Worm (Caenorhabditis elegans): ENCODE measurements around the gene mup-2.
A peak's percentile ranks its signal among the peaks of the same experiment; 100 is the strongest.

The mup-2 gene

ce11 chrX:6371192-6372116, 38.6 kb downstream of the mup-2 start (continued):
- TF ChIP-seq chd-7 (tag; optimal IDR thresholded peaks at IDR 0.05) (no peak), ama-1 (optimal IDR thresholded peaks at IDR 0.05) (no peak), ama-1 (GFP tag; optimal IDR thresholded peaks at IDR 0.05) (peak in 1 of 2 experiments; percentile 78), fkh-3 (tag; optimal IDR thresholded peaks at IDR 0.05) (peak; percentile 36), akir-1 (GFP tag; optimal IDR thresholded peaks at IDR 0.05) (peak; percentile 9), cebp-1 (GFP tag; IDR thresholded peaks at IDR 0.05) (no peak), cebp-1 (tag; optimal IDR thresholded peaks at IDR 0.05) (no peak), snpc-1.1 (tag; optimal IDR thresholded peaks at IDR 0.05; ENCODE audit: insufficient read depth) (peak; percentile 5), B0035.1 (tag; optimal IDR thresholded peaks at IDR 0.05) (peak; percentile 62), atf-7 (tag; optimal IDR thresholded peaks at IDR 0.05) (peak; percentile 10), ceh-40 (GFP tag; IDR thresholded peaks at IDR 0.05) (peak; percentile 72; the same call in 1 of the 2 replicates), tbx-9 (tag; optimal IDR thresholded peaks at IDR 0.05; ENCODE audit: borderline replicate concordance) (peak; percentile 13), ceh-27 (GFP tag; optimal IDR thresholded peaks at IDR 0.05) (peak; percentile 47), ztf-6 (GFP tag; IDR thresholded peaks at IDR 0.05) (no peak), egl-44 (GFP tag; IDR thresholded peaks at IDR 0.05) (peak; percentile 78; the same call in 1 of the 2 replicates), F52B5.7 (tag; optimal IDR thresholded peaks at IDR 0.05) (no peak), T26A5.8 (tag; optimal IDR thresholded peaks at IDR 0.05) (peak; percentile 66), Y79H2A.3 (GFP tag; conservative IDR thresholded peaks at IDR 0.05) (no peak), snpc-1.3 (tag; optimal IDR thresholded peaks at IDR 0.05; ENCODE audit: insufficient read depth) (peak; percentile 85), mxl-1 (tag; optimal IDR thresholded peaks at IDR 0.05) (peak; percentile 56), ceh-58 (GFP tag; IDR thresholded peaks at IDR 0.05) (0 out of 2 replicates have a peak, but pooled peaks have one; percentile 84), attf-3 (GFP tag; conservative IDR thresholded peaks at IDR 0.05) (no peak), ceh-79 (tag; optimal IDR thresholded peaks at IDR 0.05) (peak; percentile 63), ztf-3 (GFP tag; optimal IDR thresholded peaks at IDR 0.05) (peak; percentile 32), snpc-4 (GFP tag; optimal IDR thresholded peaks at IDR 0.05) (peak; percentile 48), snpc-4 (tag; optimal IDR thresholded peaks at IDR 0.05) (peak in 3 of 4 experiments; percentile 7 to 71 (median 49)), rec-8 (tag; optimal IDR thresholded peaks at IDR 0.05) (peak; percentile 40 to 76), cebp-2 (GFP tag; IDR thresholded peaks at IDR 0.05) (no peak), ccch-3 (GFP tag; optimal IDR thresholded peaks at IDR 0.05) (no peak), K12H6.12 (tag; optimal IDR thresholded peaks at IDR 0.05) (peak; percentile 47), pha-4 (tag; optimal IDR thresholded peaks at IDR 0.05) (no peak), K11D2.4 (GFP tag; IDR thresholded peaks at IDR 0.05) (0 out of 2 replicates have a peak, but pooled peaks have one; percentile 26), nhr-179 (tag; optimal IDR thresholded peaks at IDR 0.05) (peak; percentile 58), rcor-1 (GFP tag; IDR thresholded peaks at IDR 0.05) (peak; percentile 53), gei-17 (GFP tag; optimal IDR thresholded peaks at IDR 0.05) (peak; percentile 28), ceh-100 (GFP tag; IDR thresholded peaks at IDR 0.05) (peak; percentile 21; the same call in 1 of the 2 replicates), die-1 (tag; optimal IDR thresholded peaks at IDR 0.05) (peak; percentile 80), B0019.2 (GFP tag; conservative IDR thresholded peaks at IDR 0.05) (no peak), B0261.1 (tag; optimal IDR thresholded peaks at IDR 0.05) (peak; percentile 97), lir-1 (GFP tag; conservative IDR thresholded peaks at IDR 0.05) (peak; percentile 35), nfyb-1 (GFP tag; IDR thresholded peaks at IDR 0.05) (peak; percentile 88), ztf-26 (tag; optimal IDR thresholded peaks at IDR 0.05) (peak; percentile 57), rpc-1 (optimal IDR thresholded peaks at IDR 0.05) (peak; percentile 89), rpc-1 (tag; optimal IDR thresholded peaks at IDR 0.05) (peak; percentile 95), ekl-4 (GFP tag; IDR thresholded peaks at IDR 0.05) (0 out of 2 replicates have a peak, but pooled peaks have one; percentile 27), athp-1 (tag; optimal IDR thresholded peaks at IDR 0.05) (peak; percentile 6), somi-1 (GFP tag; optimal IDR thresholded peaks at IDR 0.05) (peak; percentile 58)

Measured in whole organism, young adult.